Fruit fly (Drosophila melanogaster) whole organism, embryonic: ENCODE results near the gene Hr78.

Source experiments
- CG16779 ChIP-seq: fragments of 200-800 bp; sonication (Bioruptor generic); IDR thresholded peaks from 2 replicates; pipeline ENCODE4 v1.3.6; 2022; ENCODE audit warnings: missing biosample characterization, missing genetic modification characterization
- CG2712 ChIP-seq: fragments of 200-800 bp; optimal IDR thresholded peaks from 3 replicates; lab custom pipeline; 2019; ENCODE audit warnings: missing biosample characterization, mild to moderate bottlenecking, missing genetic modification characterization, moderate library complexity
- CG33213 ChIP-seq: fragments of 200-800 bp; sonication (Bioruptor generic); optimal IDR thresholded peaks from 3 replicates; lab custom pipeline; 2016; ENCODE audit warnings: missing biosample characterization, missing genetic modification characterization
- Doc2 ChIP-seq: fragments of 200-800 bp; sonication (Bioruptor generic); IDR thresholded peaks from 2 replicates; pipeline ENCODE4 v1.3.6; 2022; ENCODE audit warnings: missing biosample characterization, missing genetic modification characterization
- Ets65A ChIP-seq: fragments of 200-800 bp; sonication (Bioruptor generic); peaks from one replicate; lab custom pipeline; 2016; ENCODE audit warnings: missing biosample characterization, missing genetic modification characterization
- Meics ChIP-seq: fragments of 200-800 bp; sonication (Bioruptor generic); optimal IDR thresholded peaks from 2 replicates; lab custom pipeline; 2017; ENCODE audit warnings: missing biosample characterization, mild to moderate bottlenecking, missing genetic modification characterization
- NC2α ChIP-seq: fragments of 200-800 bp; sonication (Bioruptor generic); optimal IDR thresholded peaks from 2 replicates; lab custom pipeline; 2016; ENCODE audit warnings: missing biosample characterization, missing genetic modification characterization
- Xbp1 ChIP-seq: fragments of 200-800 bp; sonication (Bioruptor generic); optimal IDR thresholded peaks from 3 replicates; lab custom pipeline; 2016; ENCODE audit warnings: missing biosample characterization, mild to moderate bottlenecking, missing genetic modification characterization
- croc ChIP-seq: fragments of 200-800 bp; sonication (Bioruptor generic); conservative IDR thresholded peaks from 3 replicates; pipeline ENCODE4 v1.3.6; 2022; ENCODE audit warnings: missing biosample characterization, missing genetic modification characterization
- hbn ChIP-seq: fragments of 200-800 bp; sonication (Bioruptor generic); IDR thresholded peaks from 2 replicates; pipeline ENCODE4 v1.3.6; 2022; ENCODE audit warnings: missing biosample characterization, missing genetic modification characterization; ENCODE audit not compliant: partially characterized antibody
- jigr1 ChIP-seq: fragments of 200-800 bp; sonication (Bioruptor generic); IDR thresholded peaks from 3 replicates; pipeline ENCODE4 v1.3.6; 2022; ENCODE audit warnings: missing biosample characterization, missing genetic modification characterization
- wdn ChIP-seq: fragments of 200-800 bp; sonication (Bioruptor generic); IDR thresholded peaks from 2 replicates; pipeline ENCODE4 v1.3.6; 2022; ENCODE audit warnings: missing biosample characterization, missing genetic modification characterization
- zen2 ChIP-seq: fragments of 200-800 bp; sonication (Bioruptor generic); IDR thresholded peaks from 3 replicates; pipeline ENCODE4 v1.3.6; 2022; ENCODE audit warnings: missing biosample characterization, missing genetic modification characterization; ENCODE audit not compliant: partially characterized antibody

DNA sequence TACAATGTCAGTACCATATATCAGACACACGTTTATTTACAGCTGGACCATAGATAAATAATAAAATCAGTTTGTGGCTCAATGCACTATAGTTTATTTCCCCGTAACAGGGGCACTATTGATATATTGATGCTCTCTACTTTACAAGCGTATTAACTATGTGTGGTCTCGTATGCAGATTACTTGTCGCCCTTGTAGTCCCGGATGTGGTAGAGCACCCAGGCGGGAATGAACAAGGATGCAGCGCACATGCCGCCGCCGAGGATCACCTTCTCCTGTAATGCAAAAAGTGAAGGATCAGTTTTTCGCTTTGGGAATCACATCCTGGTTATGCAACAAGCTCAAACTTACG is 41.6 kb upstream of the Hr78 start:
- no peak for TF ChIP-seq NC2α (GFP tag; lab: Kevin White, UChicago)
- no peak for TF ChIP-seq wdn (GFP tag; lab: Robert Waterston, UW)
- TF ChIP-seq Xbp1 (GFP tag; lab: Kevin White, UChicago) = no peak
- TF ChIP-seq CG2712 (tag; lab: Kevin White, UChicago) = no peak
- no peak for TF ChIP-seq CG16779
- TF ChIP-seq CG33213 (GFP tag; lab: Kevin White, UChicago) = no peak
- TF ChIP-seq hbn (GFP tag; lab: Robert Waterston, UW) = no peak
- no peak for TF ChIP-seq Doc2
- no peak for TF ChIP-seq zen2 (GFP tag; lab: Robert Waterston, UW)
- no peak for TF ChIP-seq Ets65A (GFP tag; lab: Kevin White, UChicago)
- no peak for TF ChIP-seq croc (GFP tag; lab: Robert Waterston, UW)
- no peak for TF ChIP-seq jigr1
- TF ChIP-seq Meics = no peak
